Worm (Caenorhabditis elegans): ENCODE results near the gene F11C1.7.

DNA sequence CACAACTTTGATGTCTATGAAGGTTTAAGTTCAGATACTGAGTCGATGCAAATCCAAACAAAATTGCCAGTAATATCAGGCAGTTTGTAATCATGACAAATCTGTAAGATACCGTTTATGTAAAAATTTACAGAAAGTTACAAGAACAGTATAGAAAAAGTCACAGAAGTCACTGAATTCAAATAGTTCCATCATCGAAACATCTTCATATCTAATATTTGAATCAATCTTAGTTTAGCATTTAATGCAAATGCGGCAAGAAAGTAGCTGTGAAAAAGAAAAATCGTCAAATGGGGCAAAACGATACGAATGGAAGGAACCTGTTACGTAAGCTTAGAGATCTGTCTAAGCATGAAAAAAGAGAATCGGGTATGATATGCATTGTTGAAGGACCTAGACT, 46.0 kb upstream of the F11C1.7 start, which contains the start of gene gmap-2:
- no peak for TF ChIP-seq ama-1 (optimal IDR thresholded peaks at IDR 0.05)
- TF ChIP-seq hnd-1 (tag; optimal IDR thresholded peaks at IDR 0.05): no peak
- no peak for TF ChIP-seq flt-1 (GFP tag; IDR thresholded peaks at IDR 0.05)
- TF ChIP-seq ceh-13 (GFP tag; optimal IDR thresholded peaks at IDR 0.05): no peak
- TF ChIP-seq aly-1 (tag; optimal IDR thresholded peaks at IDR 0.05): no peak
- TF ChIP-seq ets-7 (tag; optimal IDR thresholded peaks at IDR 0.05): no peak
- no peak for TF ChIP-seq ceh-36 (tag; optimal IDR thresholded peaks at IDR 0.05)
- no peak for TF ChIP-seq tbx-37 (GFP tag; conservative IDR thresholded peaks at IDR 0.05)
- TF ChIP-seq pes-1 (GFP tag; IDR thresholded peaks at IDR 0.05): no peak
- TF ChIP-seq hmbx-1 (tag; optimal IDR thresholded peaks at IDR 0.05): no peak

Measured in whole organism, early embryonic.